Worm (Caenorhabditis elegans) whole organism, young adult: ENCODE results near the gene ttr-42.
A peak's percentile ranks its signal among the peaks of the same experiment; 100 is the strongest.

ENCODE experiments used
- T26A5.8 ChIP-seq: sonication (generic microtip); optimal IDR thresholded peaks from 2 replicates; lab custom pipeline; 2016; ENCODE audit warnings: missing genetic modification characterization, missing compliant biosample characterization
- ceh-40 ChIP-seq: fragments of 200-800 bp; sonication (Bioruptor generic); IDR thresholded peaks from 2 replicates; pipeline ENCODE4 v1.3.6; 2022; ENCODE audit warnings: missing genetic modification characterization, missing compliant biosample characterization
- dpff-1 ChIP-seq: sonication (generic microtip); optimal IDR thresholded peaks from 2 replicates; lab custom pipeline; 2017; ENCODE audit warnings: mild to moderate bottlenecking, missing genetic modification characterization, missing compliant biosample characterization
- somi-1 ChIP-seq: fragments of 200-800 bp; sonication (Bioruptor generic); optimal IDR thresholded peaks from 2 replicates; lab custom pipeline; 2018; ENCODE audit warnings: mild to moderate bottlenecking, missing genetic modification characterization, missing compliant biosample characterization
- sptf-2 ChIP-seq: fragments of 200-800 bp; sonication (Bioruptor generic); optimal IDR thresholded peaks from 2 replicates; lab custom pipeline; 2018; ENCODE audit warnings: mild to moderate bottlenecking, missing genetic modification characterization, missing compliant biosample characterization

ce11 chrX:2549322-2549721 lies 28.2 kb upstream of the ttr-42 start:
- peak; percentile 29 for TF ChIP-seq somi-1 (GFP tag; lab: Kevin White, UChicago)
- no peak for TF ChIP-seq T26A5.8 (tag; lab: Kevin White, UChicago)
- no peak for TF ChIP-seq sptf-2 (GFP tag; lab: Kevin White, UChicago)
- 0 out of 2 replicates have a peak, but pooled peaks have one; percentile 25 for TF ChIP-seq ceh-40 (GFP tag; lab: Robert Waterston, UW)
- no peak for TF ChIP-seq dpff-1 (tag; lab: Kevin White, UChicago)
